Fruit fly (Drosophila melanogaster): ENCODE results near the gene CG5521.

dm6 chr3R:26933885-26934284, 32.8 kb upstream of the CG5521 start:
- TF ChIP-seq CG11294 (GFP tag; IDR thresholded peaks at IDR 0.05) (no peak), topi (GFP tag; optimal IDR thresholded peaks at IDR 0.05) (no peak)
